Fruit fly (Drosophila melanogaster) whole organism, prepupa: ENCODE results near the gene CG33995.

Source experiments
- Blimp-1 ChIP-seq: fragments of 200-800 bp; sonication (Bioruptor generic); optimal IDR thresholded peaks from 3 replicates; lab custom pipeline; 2017; ENCODE audit warnings: missing biosample characterization, missing genetic modification characterization, mild to moderate bottlenecking, moderate library complexity, missing genetic modification reagents
- CG10669 ChIP-seq: fragments of 200-800 bp; sonication (Bioruptor generic); optimal IDR thresholded peaks from 3 replicates; lab custom pipeline; 2018; ENCODE audit warnings: missing biosample characterization, mild to moderate bottlenecking, missing genetic modification characterization, moderate library complexity
- CG11294 ChIP-seq: fragments of 200-800 bp; sonication (Bioruptor generic); IDR thresholded peaks from 2 replicates; pipeline ENCODE4 v1.3.6; 2022; ENCODE audit warnings: missing biosample characterization, missing genetic modification characterization
- CG11902 ChIP-seq: fragments of 200-800 bp; sonication (Bioruptor generic); optimal IDR thresholded peaks from 3 replicates; lab custom pipeline; 2016; ENCODE audit warnings: missing biosample characterization, missing genetic modification characterization
- CG15336 ChIP-seq: fragments of 200-800 bp; sonication (Bioruptor generic); IDR thresholded peaks from 2 replicates; pipeline ENCODE4 v1.3.6; 2022; ENCODE audit warnings: missing biosample characterization, missing genetic modification characterization
- CG1621 ChIP-seq: fragments of 200-800 bp; sonication (Bioruptor generic); optimal IDR thresholded peaks from 3 replicates; lab custom pipeline; 2018; ENCODE audit warnings: missing biosample characterization, mild to moderate bottlenecking, missing genetic modification characterization
- CG31627 ChIP-seq: fragments of 200-800 bp; sonication (Bioruptor generic); optimal IDR thresholded peaks from 3 replicates; lab custom pipeline; 2016; ENCODE audit warnings: missing biosample characterization, missing genetic modification characterization
- CG32006 ChIP-seq: fragments of 200-800 bp; sonication (Bioruptor generic); optimal IDR thresholded peaks from 3 replicates; lab custom pipeline; 2017; ENCODE audit warnings: missing biosample characterization, mild to moderate bottlenecking, missing genetic modification characterization
- CG34406 ChIP-seq: fragments of 200-800 bp; sonication (Bioruptor generic); optimal IDR thresholded peaks from 3 replicates; lab custom pipeline; 2016; ENCODE audit warnings: missing biosample characterization, missing genetic modification characterization
- CG4318 ChIP-seq: fragments of 200-800 bp; sonication (Bioruptor generic); optimal IDR thresholded peaks from 3 replicates; lab custom pipeline; 2017; ENCODE audit warnings: missing biosample characterization, mild to moderate bottlenecking, missing genetic modification characterization
- CG6276 ChIP-seq: fragments of 200-800 bp; sonication (Bioruptor generic); optimal IDR thresholded peaks from 2 replicates; lab custom pipeline; 2017; ENCODE audit warnings: missing biosample characterization, mild to moderate bottlenecking, missing genetic modification characterization
- CG6792 ChIP-seq: fragments of 200-800 bp; sonication (Bioruptor generic); optimal IDR thresholded peaks from 3 replicates; lab custom pipeline; 2016; ENCODE audit warnings: missing biosample characterization, missing genetic modification characterization
- CG6854 ChIP-seq: fragments of 200-800 bp; sonication (Bioruptor generic); optimal IDR thresholded peaks from 2 replicates; lab custom pipeline; 2017; ENCODE audit warnings: missing biosample characterization, mild to moderate bottlenecking, missing genetic modification characterization
- CG7368 ChIP-seq: fragments of 200-800 bp; sonication (Bioruptor generic); optimal IDR thresholded peaks from 3 replicates; lab custom pipeline; 2016; ENCODE audit warnings: missing biosample characterization, missing genetic modification characterization
- CG8319 ChIP-seq: fragments of 200-800 bp; sonication (Bioruptor generic); optimal IDR thresholded peaks from 3 replicates; lab custom pipeline; 2016; ENCODE audit warnings: missing biosample characterization, missing genetic modification characterization
- CG8632 ChIP-seq: fragments of 200-800 bp; sonication (Bioruptor generic); optimal IDR thresholded peaks from 3 replicates; lab custom pipeline; 2016; ENCODE audit warnings: missing biosample characterization, missing genetic modification characterization
- CG9139 ChIP-seq: fragments of 200-800 bp; sonication (Bioruptor generic); optimal IDR thresholded peaks from 3 replicates; lab custom pipeline; 2017; ENCODE audit warnings: missing biosample characterization, mild to moderate bottlenecking, missing genetic modification characterization
- Eip75B ChIP-seq: fragments of 200-800 bp; sonication (Bioruptor generic); optimal IDR thresholded peaks from 3 replicates; lab custom pipeline; 2016; ENCODE audit warnings: missing biosample characterization, missing genetic modification characterization
- Eip93F ChIP-seq: fragments of 200-800 bp; sonication (Bioruptor generic); optimal IDR thresholded peaks from 2 replicates; lab custom pipeline; 2016; ENCODE audit warnings: missing biosample characterization, mild to moderate bottlenecking, missing genetic modification characterization
- Ets21C ChIP-seq: fragments of 200-800 bp; sonication (Bioruptor generic); optimal IDR thresholded peaks from 3 replicates; lab custom pipeline; 2016; ENCODE audit warnings: missing biosample characterization, missing genetic modification characterization
- Ets96B ChIP-seq: fragments of 200-800 bp; optimal IDR thresholded peaks from 2 replicates; lab custom pipeline; 2019; ENCODE audit warnings: missing biosample characterization, mild to moderate bottlenecking, missing genetic modification characterization, moderate library complexity
- Hr38 ChIP-seq: sonication (Bioruptor generic); optimal IDR thresholded peaks from 2 replicates; lab custom pipeline; 2016; ENCODE audit warnings: missing biosample characterization, missing genetic modification characterization
- Hr39 ChIP-seq: fragments of 200-800 bp; sonication (Bioruptor generic); optimal IDR thresholded peaks from 2 replicates; lab custom pipeline; 2016; ENCODE audit warnings: missing biosample characterization, missing genetic modification characterization
- Hr4 ChIP-seq: fragments of 200-800 bp; sonication (Bioruptor generic); optimal IDR thresholded peaks from 3 replicates; lab custom pipeline; 2016; ENCODE audit warnings: missing biosample characterization, missing genetic modification characterization
- Lpt ChIP-seq: fragments of 200-800 bp; sonication (Bioruptor generic); optimal IDR thresholded peaks from 3 replicates; lab custom pipeline; 2016; ENCODE audit warnings: missing biosample characterization, missing genetic modification characterization
- Met ChIP-seq: fragments of 200-800 bp; sonication (Bioruptor generic); optimal IDR thresholded peaks from 3 replicates; lab custom pipeline; 2016; ENCODE audit warnings: missing biosample characterization, missing genetic modification characterization
- OdsH ChIP-seq: fragments of 200-800 bp; sonication (Bioruptor generic); optimal IDR thresholded peaks from 3 replicates; lab custom pipeline; 2016; ENCODE audit warnings: missing biosample characterization, missing genetic modification characterization
- Smox ChIP-seq: fragments of 200-800 bp; sonication (Bioruptor generic); optimal IDR thresholded peaks from 3 replicates; lab custom pipeline; 2016; ENCODE audit warnings: missing biosample characterization, missing genetic modification characterization
- Sox15 ChIP-seq: fragments of 200-800 bp; sonication (Bioruptor generic); optimal IDR thresholded peaks from 3 replicates; lab custom pipeline; 2016; ENCODE audit warnings: missing biosample characterization, missing genetic modification characterization
- achi ChIP-seq: fragments of 200-800 bp; sonication (Bioruptor generic); optimal IDR thresholded peaks from 3 replicates; lab custom pipeline; 2016; ENCODE audit warnings: missing biosample characterization, missing genetic modification characterization
- cyc ChIP-seq: fragments of 200-800 bp; sonication (Bioruptor generic); optimal IDR thresholded peaks from 3 replicates; lab custom pipeline; 2016; ENCODE audit warnings: missing biosample characterization, missing genetic modification characterization
- dac ChIP-seq: fragments of 200-800 bp; sonication (Bioruptor generic); optimal IDR thresholded peaks from 2 replicates; lab custom pipeline; 2017; ENCODE audit warnings: missing biosample characterization, mild to moderate bottlenecking, missing genetic modification characterization
- dsx ChIP-seq: fragments of 200-800 bp; optimal IDR thresholded peaks from 3 replicates; lab custom pipeline; 2019; ENCODE audit warnings: missing biosample characterization, mild to moderate bottlenecking, missing genetic modification characterization, moderate library complexity; ENCODE audit not compliant: poor library complexity, severe bottlenecking
- eg ChIP-seq: fragments of 200-800 bp; sonication (Bioruptor generic); IDR thresholded peaks from 3 replicates; pipeline ENCODE4 v1.3.6; 2022; ENCODE audit warnings: missing biosample characterization, missing genetic modification characterization
- esn ChIP-seq: fragments of 200-800 bp; sonication (Bioruptor generic); optimal IDR thresholded peaks from 2 replicates; lab custom pipeline; 2016; ENCODE audit warnings: missing biosample characterization, mild to moderate bottlenecking, missing genetic modification characterization, moderate library complexity
- fkh ChIP-seq: fragments of 200-800 bp; sonication (Bioruptor generic); optimal IDR thresholded peaks from 3 replicates; lab custom pipeline; 2017; ENCODE audit warnings: missing biosample characterization, mild to moderate bottlenecking, missing genetic modification characterization, moderate library complexity
- lz ChIP-seq: fragments of 200-800 bp; sonication (Bioruptor generic); optimal IDR thresholded peaks from 3 replicates; lab custom pipeline; 2016; ENCODE audit warnings: missing biosample characterization, missing genetic modification characterization
- net ChIP-seq: fragments of 200-800 bp; sonication (Bioruptor generic); optimal IDR thresholded peaks from 3 replicates; lab custom pipeline; 2016; ENCODE audit warnings: missing biosample characterization, missing genetic modification characterization
- pdm3 ChIP-seq: fragments of 200-800 bp; sonication (Bioruptor generic); optimal IDR thresholded peaks from 3 replicates; lab custom pipeline; 2016; ENCODE audit warnings: missing biosample characterization, missing genetic modification characterization
- spab ChIP-seq: fragments of 200-800 bp; sonication (Bioruptor generic); optimal IDR thresholded peaks from 2 replicates; lab custom pipeline; 2017; ENCODE audit warnings: missing biosample characterization, mild to moderate bottlenecking, missing genetic modification characterization, missing genetic modification reagents
- ss ChIP-seq, 2 experiments: fragments of 200-800 bp; sonication (Bioruptor generic); optimal IDR thresholded peaks; 2 replicates in 1 of 2; 3 replicates in 1 of 2; lab custom pipeline; 2017 to 2018; ENCODE audit warnings: mild to moderate bottlenecking in 2 of 2, missing biosample characterization in 2 of 2, missing genetic modification characterization in 2 of 2, moderate library complexity in 1 of 2
- topi ChIP-seq: fragments of 200-800 bp; sonication (Bioruptor generic); optimal IDR thresholded peaks from 3 replicates; lab custom pipeline; 2016; ENCODE audit warnings: missing biosample characterization, missing genetic modification characterization
- vri ChIP-seq: fragments of 200-800 bp; sonication (Bioruptor generic); optimal IDR thresholded peaks from 3 replicates; lab custom pipeline; 2016; ENCODE audit warnings: missing biosample characterization, mild to moderate bottlenecking, missing genetic modification characterization

CG33995 gene

dm6 chr2L:5086905-5087522 lies 43.9 kb downstream of the CG33995 start (continued):
- peak; percentile 86 for TF ChIP-seq CG6276 (GFP tag; lab: Kevin White, UChicago)
- peak; percentile 74 for TF ChIP-seq dac (GFP tag; lab: Kevin White, UChicago)
- TF ChIP-seq cyc (GFP tag; lab: Kevin White, UChicago), result peak; percentile 81
- peak; percentile 92 for TF ChIP-seq CG32006
- peak; percentile 86 for TF ChIP-seq CG8319 (GFP tag; lab: Kevin White, UChicago)
- peak; percentile 15 for TF ChIP-seq Hr38 (GFP tag; lab: Kevin White, UChicago)
- TF ChIP-seq Eip93F (GFP tag; lab: Kevin White, UChicago), result peak; percentile 49
- peak; percentile 91 for TF ChIP-seq CG6792 (GFP tag; lab: Kevin White, UChicago)
- peak; percentile 84 for TF ChIP-seq spab (GFP tag; lab: Kevin White, UChicago)
- TF ChIP-seq CG11902, result peak; percentile 75
- TF ChIP-seq OdsH, result peak; percentile 88
- TF ChIP-seq vri (GFP tag; lab: Kevin White, UChicago), result peak; percentile 72
- TF ChIP-seq Eip75B, result peak; percentile 90
- peak; percentile 88 for TF ChIP-seq topi
- TF ChIP-seq CG15336 (GFP tag; lab: Robert Waterston, UW), result peak; percentile 82
- TF ChIP-seq Hr39, result peak; percentile 83
- TF ChIP-seq Hr4 (GFP tag; lab: Kevin White, UChicago), result peak; percentile 91
- peak; percentile 86 for TF ChIP-seq Met (GFP tag; lab: Kevin White, UChicago)
- TF ChIP-seq net (GFP tag; lab: Kevin White, UChicago), result peak; percentile 90
- peak; percentile 78 for TF ChIP-seq CG9139

dm6 chr2L:5088649-5089270 lies 45.7 kb downstream of the CG33995 start:
- TF ChIP-seq CG11294, result no peak
- no peak for TF ChIP-seq eg (GFP tag; lab: Robert Waterston, UW)
- no peak for TF ChIP-seq CG7368
- no peak for TF ChIP-seq CG1621
- TF ChIP-seq pdm3 (GFP tag; lab: Kevin White, UChicago), result no peak
- no peak for TF ChIP-seq achi
- TF ChIP-seq Lpt, result no peak
- TF ChIP-seq CG34406 (GFP tag; lab: Kevin White, UChicago), result no peak

- TF ChIP-seq CG8632 (GFP tag; lab: Kevin White, UChicago), result no peak
- peak; percentile 32 for TF ChIP-seq fkh (GFP tag; lab: Kevin White, UChicago)
- 0 out of 3 replicates have a peak, but pooled peaks have one; percentile 13 for TF ChIP-seq eg (GFP tag; lab: Robert Waterston, UW)
- TF ChIP-seq, all 60 proteins: peak for 2
Observed at dm6 chr2L:5089642-5090041, 46.6 kb downstream of the CG33995 start.

- no peak for TF ChIP-seq CG31627 (GFP tag; lab: Kevin White, UChicago)
- TF ChIP-seq Blimp-1, result no peak
- TF ChIP-seq pdm3 (GFP tag; lab: Kevin White, UChicago), result peak; percentile 42
- TF ChIP-seq dac (GFP tag; lab: Kevin White, UChicago), result peak; percentile 30
- TF ChIP-seq eg (GFP tag; lab: Robert Waterston, UW), result peak; percentile 70; the same call in 2 of the 3 replicates
- peak; percentile 2 for TF ChIP-seq lz (GFP tag; lab: Kevin White, UChicago)
- no peak for TF ChIP-seq Ets21C (GFP tag; lab: Kevin White, UChicago)
- TF ChIP-seq Eip75B, result peak; percentile 27
- no peak for TF ChIP-seq Hr39
- TF ChIP-seq esn (GFP tag; lab: Kevin White, UChicago), result peak; percentile 21
- no peak for TF ChIP-seq CG6854
- TF ChIP-seq CG34406 (GFP tag; lab: Kevin White, UChicago), result no peak
- no peak for TF ChIP-seq CG7368
- no peak for TF ChIP-seq Lpt
- TF ChIP-seq dsx (GFP tag; lab: Kevin White, UChicago), result no peak
- TF ChIP-seq CG8632 (GFP tag; lab: Kevin White, UChicago), result peak; percentile 35
- no peak for TF ChIP-seq Ets96B (tag; lab: Kevin White, UChicago)
- TF ChIP-seq CG9139, result no peak
- peak; percentile 18 for TF ChIP-seq spab (GFP tag; lab: Kevin White, UChicago)
- TF ChIP-seq CG10669 (GFP tag; lab: Kevin White, UChicago), result peak; percentile 40
- no peak for TF ChIP-seq ss (GFP tag; optimal IDR thresholded peaks at IDR 0.05; lab: Kevin White, UChicago)
- TF ChIP-seq CG15336 (GFP tag; lab: Robert Waterston, UW), result peak; percentile 64
- TF ChIP-seq CG8319 (GFP tag; lab: Kevin White, UChicago), result no peak
- no peak for TF ChIP-seq CG4318 (GFP tag; lab: Kevin White, UChicago)
- no peak for TF ChIP-seq Smox (GFP tag; lab: Kevin White, UChicago)
- TF ChIP-seq Hr4 (GFP tag; lab: Kevin White, UChicago), result no peak
- peak; percentile 43 for TF ChIP-seq achi
- TF ChIP-seq Sox15 (GFP tag; lab: Kevin White, UChicago), result no peak
Observed at dm6 chr2L:5090352-5090751, 47.3 kb downstream of the CG33995 start.
